Worm (Caenorhabditis elegans) whole organism, L1 larva: ENCODE data around the gene bed-3.
"Not testable (repeated sequence)": the region's sequence is repeated elsewhere in the genome, so short reads cannot be mapped to it uniquely, and the experiment has no call there.

Experiments
- aly-2 ChIP-seq: fragments of 150-350 bp; optimal IDR thresholded peaks from 2 replicates; lab custom pipeline; 2014; ENCODE audit warnings: missing biosample characterization, missing genetic modification characterization
- dpl-1 ChIP-seq, 3 experiments: fragments of 150-350 bp in 2 of 3; sonication (generic microtip) in 1 of 3; optimal IDR thresholded peaks; 2 replicates each; lab custom pipeline; 2014 to 2017; ENCODE audit warnings: missing biosample characterization in 3 of 3, missing genetic modification characterization in 3 of 3, missing genetic modification reagents in 3 of 3
- elt-2 ChIP-seq: sonication (generic microtip); optimal IDR thresholded peaks from 2 replicates; lab custom pipeline; 2016; ENCODE audit warnings: missing genetic modification characterization, mild to moderate bottlenecking, inconsistent platforms, missing compliant biosample characterization, missing genetic modification reagents
- lin-13 ChIP-seq: fragments of 150-350 bp; optimal IDR thresholded peaks from 2 replicates; lab custom pipeline; 2014; ENCODE audit warnings: missing biosample characterization, missing genetic modification reagents, missing genetic modification characterization
- mdl-1 ChIP-seq, 2 experiments: fragments of 150-350 bp; optimal IDR thresholded peaks; 2 replicates each; lab custom pipeline; 2014 to 2017; ENCODE audit warnings: missing biosample characterization in 2 of 2, missing genetic modification characterization in 2 of 2, inconsistent platforms in 1 of 2
- pqm-1 ChIP-seq: sonication (generic microtip); optimal IDR thresholded peaks from 3 replicates; lab custom pipeline; 2017; ENCODE audit warnings: missing biosample characterization, missing genetic modification characterization
- ztf-11 ChIP-seq, 2 experiments: sonication (generic microtip); optimal IDR thresholded peaks; 2 replicates each; lab custom pipeline; 2016 to 2017; ENCODE audit warnings: missing genetic modification characterization in 2 of 2, missing biosample characterization in 1 of 2, missing compliant biosample characterization in 1 of 2

- TF ChIP-seq pqm-1 (tag; lab: Kevin White, UChicago); ztf-11 (tag; optimal IDR thresholded peaks at IDR 0.05; lab: Kevin White, UChicago); dpl-1 (GFP tag; optimal IDR thresholded peaks at IDR 0.05; lab: Kevin White, UChicago); mdl-1 (tag; optimal IDR thresholded peaks at IDR 0.05; lab: Kevin White, UChicago); aly-2; lin-13 (GFP tag; lab: Kevin White, UChicago); elt-2: not testable (repeated sequence)
These were observed 22.0 kb upstream of the bed-3 start, which contains the start of gene msp-77 for ce11 chrIV:9894331-9894730.
